Worm (Caenorhabditis elegans): Measurements from ENCODE around the gene F31E8.5.
A peak's percentile ranks its signal among the peaks of the same experiment; 100 is the strongest.

The F31E8.5 gene

DNA sequence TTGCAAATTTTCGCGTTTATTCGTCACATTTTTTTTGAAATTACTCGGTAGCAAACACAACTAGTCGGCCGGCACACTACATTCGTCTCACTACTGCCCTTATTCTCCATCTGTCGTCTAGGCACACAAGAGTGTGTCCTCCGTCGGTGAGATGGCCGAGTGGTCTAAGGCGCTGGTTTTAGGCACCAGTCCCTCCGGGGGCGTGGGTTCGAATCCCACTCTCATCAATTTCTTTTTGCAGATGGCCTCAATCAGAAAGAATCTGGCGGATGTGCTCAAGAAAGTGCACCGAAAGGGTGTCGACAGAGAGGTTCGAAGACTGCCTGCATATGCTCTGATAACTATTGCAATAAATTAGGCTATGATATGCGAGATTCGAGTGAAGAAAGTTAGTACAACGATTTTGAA lies 46.0 kb upstream of the F31E8.5 start (continued):
- TF ChIP-seq die-1 (tag; optimal IDR thresholded peaks at IDR 0.05) (peak; percentile 61), madf-10 (tag; optimal IDR thresholded peaks at IDR 0.05) (peak; percentile 68), mcd-1 (GFP tag; IDR thresholded peaks at IDR 0.05) (peak; percentile 74), snpc-3.4 (tag; optimal IDR thresholded peaks at IDR 0.05) (peak; percentile 28), sptf-2 (GFP tag; optimal IDR thresholded peaks at IDR 0.05) (no peak), ztf-25 (GFP tag; IDR thresholded peaks at IDR 0.05) (peak; percentile 82), F52B5.7 (tag; optimal IDR thresholded peaks at IDR 0.05) (peak; percentile 74), lin-26 (GFP tag; IDR thresholded peaks at IDR 0.05) (peak; percentile 75), atf-7 (tag; optimal IDR thresholded peaks at IDR 0.05) (no peak), Y53G8AR.9 (GFP tag; conservative IDR thresholded peaks at IDR 0.05) (0 out of 2 replicates have a peak, but pooled peaks have one; percentile 41), K11D2.4 (GFP tag; IDR thresholded peaks at IDR 0.05) (peak; percentile 71; the same call in 1 of the 2 replicates), F10E7.11 (tag; optimal IDR thresholded peaks at IDR 0.05) (peak; percentile 28), ets-4 (GFP tag; optimal IDR thresholded peaks at IDR 0.05) (peak; percentile 25), hmg-20 (GFP tag; IDR thresholded peaks at IDR 0.05) (peak; percentile 21; the same call in 1 of the 2 replicates), fkh-3 (tag; optimal IDR thresholded peaks at IDR 0.05) (peak; percentile 48), rpc-1 (optimal IDR thresholded peaks at IDR 0.05) (peak; percentile 67), rpc-1 (tag; optimal IDR thresholded peaks at IDR 0.05) (peak; percentile 74), aptf-3 (GFP tag; IDR thresholded peaks at IDR 0.05) (no peak; the same call in 1 of the 2 replicates), nhr-80 (tag; optimal IDR thresholded peaks at IDR 0.05) (peak; percentile 25), F57A8.1 (GFP tag; optimal IDR thresholded peaks at IDR 0.05) (no peak), F57C9.4 (tag; optimal IDR thresholded peaks at IDR 0.05) (peak; percentile 35), hmg-1.2 (GFP tag; IDR thresholded peaks at IDR 0.05) (peak; percentile 62), K12H6.12 (tag; optimal IDR thresholded peaks at IDR 0.05) (peak; percentile 69), ztf-18 (tag; optimal IDR thresholded peaks at IDR 0.05) (peak; percentile 51), ztf-22 (GFP tag; optimal IDR thresholded peaks at IDR 0.05) (no peak), snpc-4 (GFP tag; optimal IDR thresholded peaks at IDR 0.05) (peak; percentile 38), snpc-4 (tag; optimal IDR thresholded peaks at IDR 0.05) (peak; percentile 11 to 66 (median 39)), him-1 (tag; optimal IDR thresholded peaks at IDR 0.05) (peak; percentile 95), tbp1 (GFP tag; optimal IDR thresholded peaks at IDR 0.05) (peak; percentile 93), ztf-28 (GFP tag; IDR thresholded peaks at IDR 0.05) (0 out of 2 replicates have a peak, but pooled peaks have one; percentile 49), lin-35 (GFP tag; optimal IDR thresholded peaks at IDR 0.05) (peak in 1 of 3 experiments; percentile 33), sea-2 (GFP tag; IDR thresholded peaks at IDR 0.05) (no peak), B0035.1 (tag; optimal IDR thresholded peaks at IDR 0.05) (peak; percentile 60), rec-8 (tag; optimal IDR thresholded peaks at IDR 0.05) (peak; percentile 10 to 26), egl-44 (GFP tag; IDR thresholded peaks at IDR 0.05) (no peak), hsf-1 (GFP tag; IDR thresholded peaks at IDR 0.05) (no peak), nfyb-1 (GFP tag; IDR thresholded peaks at IDR 0.05) (peak; percentile 61), T26A5.8 (tag; optimal IDR thresholded peaks at IDR 0.05) (no peak), D2030.7 (GFP tag; IDR thresholded peaks at IDR 0.05) (peak; percentile 46; the same call in 1 of the 2 replicates), xnd-1 (tag; optimal IDR thresholded peaks at IDR 0.05) (peak; percentile 2), bed-2 (GFP tag; IDR thresholded peaks at IDR 0.05) (no peak), pha-4 (tag; optimal IDR thresholded peaks at IDR 0.05) (no peak), madf-6 (GFP tag; IDR thresholded peaks at IDR 0.05) (peak; percentile 64; the same call in 1 of the 2 replicates), B0261.1 (tag; optimal IDR thresholded peaks at IDR 0.05) (peak; percentile 78), mxl-1 (tag; optimal IDR thresholded peaks at IDR 0.05) (peak; percentile 35), bed-1 (GFP tag; IDR thresholded peaks at IDR 0.05) (no peak), hlh-26 (GFP tag; conservative IDR thresholded peaks at IDR 0.05) (no peak), F37B4.10 (GFP tag; IDR thresholded peaks at IDR 0.05) (0 out of 2 replicates have a peak, but pooled peaks have one; percentile 55), aptf-2 (GFP tag; conservative IDR thresholded peaks at IDR 0.05) (no peak)
